Fruit fly (Drosophila melanogaster) whole organism, embryonic: ENCODE data around the gene CG13843.

Experiments used
- Atf-2 ChIP-seq: fragments of 200-800 bp; sonication (Bioruptor generic); optimal IDR thresholded peaks from 2 replicates; lab custom pipeline; 2016; ENCODE audit warnings: missing biosample characterization, missing genetic modification characterization
- C15 ChIP-seq: fragments of 200-800 bp; sonication (Bioruptor generic); IDR thresholded peaks from 3 replicates; pipeline ENCODE4 v1.3.6; 2022; ENCODE audit warnings: missing biosample characterization, missing genetic modification characterization
- CG11695 ChIP-seq: fragments of 200-800 bp; sonication (Bioruptor generic); IDR thresholded peaks from 3 replicates; pipeline ENCODE4 v1.3.6; 2022; ENCODE audit warnings: missing biosample characterization, missing genetic modification characterization
- CG13123 ChIP-seq: fragments of 200-800 bp; sonication (Bioruptor generic); optimal IDR thresholded peaks from 2 replicates; lab custom pipeline; 2016; ENCODE audit warnings: missing biosample characterization, missing genetic modification characterization
- CG14014 ChIP-seq: fragments of 200-800 bp; sonication (Bioruptor generic); IDR thresholded peaks from 2 replicates; pipeline ENCODE4 v1.3.6; 2022; ENCODE audit warnings: missing biosample characterization, missing genetic modification characterization
- CG14441 ChIP-seq: fragments of 200-800 bp; sonication (Bioruptor generic); IDR thresholded peaks from 2 replicates; pipeline ENCODE4 v1.3.6; 2022; ENCODE audit warnings: missing biosample characterization, missing genetic modification characterization
- CG17186 ChIP-seq: fragments of 200-800 bp; sonication (Bioruptor generic); optimal IDR thresholded peaks from 3 replicates; lab custom pipeline; 2017; ENCODE audit warnings: missing biosample characterization, missing genetic modification reagents, missing genetic modification characterization
- CG18262 ChIP-seq: fragments of 200-800 bp; optimal IDR thresholded peaks from 3 replicates; lab custom pipeline; 2019; ENCODE audit warnings: missing biosample characterization, mild to moderate bottlenecking, missing genetic modification characterization, moderate library complexity
- CG1832 ChIP-seq: fragments of 200-800 bp; sonication (Bioruptor generic); optimal IDR thresholded peaks from 2 replicates; lab custom pipeline; 2017; ENCODE audit warnings: missing biosample characterization, mild to moderate bottlenecking, missing genetic modification characterization, inconsistent platforms
- CG3065 ChIP-seq: fragments of 200-800 bp; sonication (Bioruptor generic); optimal IDR thresholded peaks from 2 replicates; lab custom pipeline; 2016; ENCODE audit warnings: missing biosample characterization, missing genetic modification characterization
- CG31388 ChIP-seq: fragments of 200-800 bp; sonication (Bioruptor generic); optimal IDR thresholded peaks from 2 replicates; lab custom pipeline; 2016; ENCODE audit warnings: missing biosample characterization, missing genetic modification characterization
- CG3163 ChIP-seq: fragments of 200-800 bp; sonication (Bioruptor generic); optimal IDR thresholded peaks from 3 replicates; lab custom pipeline; 2016; ENCODE audit warnings: missing biosample characterization, missing genetic modification characterization
- CG3995 ChIP-seq: fragments of 200-800 bp; sonication (Bioruptor generic); optimal IDR thresholded peaks from 3 replicates; lab custom pipeline; 2016; ENCODE audit warnings: missing biosample characterization, missing genetic modification characterization
- CG43689 ChIP-seq: fragments of 200-800 bp; sonication (Bioruptor generic); IDR thresholded peaks from 2 replicates; pipeline ENCODE4 v1.3.6; 2022; ENCODE audit warnings: missing biosample characterization, missing genetic modification characterization
- CG4707 ChIP-seq: fragments of 200-800 bp; sonication (Bioruptor generic); optimal IDR thresholded peaks from 2 replicates; lab custom pipeline; 2018; ENCODE audit warnings: missing biosample characterization, mild to moderate bottlenecking, missing genetic modification characterization, moderate library complexity
- CG6765 ChIP-seq: fragments of 200-800 bp; sonication (Bioruptor generic); optimal IDR thresholded peaks from 3 replicates; lab custom pipeline; 2017; ENCODE audit warnings: missing biosample characterization, mild to moderate bottlenecking, missing genetic modification characterization
- CG8089 ChIP-seq: fragments of 200-800 bp; sonication (Bioruptor generic); optimal IDR thresholded peaks from 3 replicates; lab custom pipeline; 2016; ENCODE audit warnings: missing biosample characterization, missing genetic modification characterization
- CG8944 ChIP-seq: fragments of 200-800 bp; sonication (Bioruptor generic); optimal IDR thresholded peaks from 3 replicates; lab custom pipeline; 2016; ENCODE audit warnings: missing biosample characterization, missing genetic modification characterization
- Dbx ChIP-seq: fragments of 200-800 bp; sonication (Bioruptor generic); IDR thresholded peaks from 3 replicates; pipeline ENCODE4 v1.3.6; 2022; ENCODE audit warnings: missing biosample characterization, missing genetic modification characterization
- Dip3 ChIP-seq: fragments of 200-800 bp; sonication (Bioruptor generic); optimal IDR thresholded peaks from 3 replicates; lab custom pipeline; 2016; ENCODE audit warnings: missing biosample characterization, missing genetic modification characterization
- Dref ChIP-seq: fragments of 200-800 bp; sonication (Bioruptor generic); IDR thresholded peaks from 2 replicates; pipeline ENCODE4 v1.3.6; 2022; ENCODE audit warnings: missing biosample characterization, missing genetic modification characterization
- E2f2 ChIP-seq: fragments of 200-800 bp; sonication (Bioruptor generic); IDR thresholded peaks from 2 replicates; pipeline ENCODE4 v1.3.6; 2022; ENCODE audit warnings: missing biosample characterization, missing genetic modification characterization
- ERR ChIP-seq: fragments of 200-800 bp; sonication (Bioruptor generic); optimal IDR thresholded peaks from 2 replicates; lab custom pipeline; 2016; ENCODE audit warnings: missing biosample characterization, missing genetic modification characterization
- Ets97D ChIP-seq: fragments of 200-800 bp; sonication (Bioruptor generic); optimal IDR thresholded peaks from 3 replicates; lab custom pipeline; 2016; ENCODE audit warnings: missing biosample characterization, missing genetic modification characterization
- Gug ChIP-seq: fragments of 200-800 bp; sonication (Bioruptor generic); IDR thresholded peaks from 4 replicates; pipeline ENCODE4 v1.3.6; 2022; ENCODE audit warnings: missing biosample characterization, missing genetic modification characterization
- HmgD ChIP-seq: fragments of 200-800 bp; sonication (Bioruptor generic); optimal IDR thresholded peaks from 3 replicates; lab custom pipeline; 2016; ENCODE audit warnings: missing biosample characterization, missing genetic modification characterization
- HmgZ ChIP-seq: fragments of 200-800 bp; sonication (Bioruptor generic); optimal IDR thresholded peaks from 2 replicates; lab custom pipeline; 2018; ENCODE audit warnings: missing biosample characterization, mild to moderate bottlenecking, missing genetic modification characterization
- Opbp ChIP-seq: fragments of 200-800 bp; sonication (Bioruptor generic); IDR thresholded peaks from 3 replicates; pipeline ENCODE4 v1.3.6; 2022; ENCODE audit warnings: missing biosample characterization, missing genetic modification characterization; ENCODE audit not compliant: partially characterized antibody
- Sin3A ChIP-seq: fragments of >200 bp; optimal IDR thresholded peaks from 2 replicates; lab custom pipeline; 2018
- Taf1 ChIP-seq: fragments of 200-800 bp; sonication (Bioruptor generic); IDR thresholded peaks from 2 replicates; pipeline ENCODE4 v1.3.6; 2022; ENCODE audit warnings: missing biosample characterization, missing genetic modification characterization
- Usf ChIP-seq: fragments of 200-800 bp; sonication (Bioruptor generic); optimal IDR thresholded peaks from 2 replicates; lab custom pipeline; 2017; ENCODE audit warnings: missing genotype, missing biosample characterization, missing genetic modification characterization
- abd-A ChIP-seq: fragments of 200-800 bp; sonication (Bioruptor generic); optimal IDR thresholded peaks from 3 replicates; lab custom pipeline; 2019; ENCODE audit warnings: missing biosample characterization, mild to moderate bottlenecking, missing genetic modification characterization, moderate library complexity
- bab2 ChIP-seq: fragments of 200-800 bp; sonication (Bioruptor generic); optimal IDR thresholded peaks from 2 replicates; lab custom pipeline; 2016; ENCODE audit warnings: missing biosample characterization, missing genetic modification characterization
- crc ChIP-seq: fragments of 200-800 bp; sonication (Bioruptor generic); optimal IDR thresholded peaks from 2 replicates; lab custom pipeline; 2016; ENCODE audit warnings: missing biosample characterization, missing genetic modification characterization
- dan ChIP-seq: fragments of 200-800 bp; sonication (Bioruptor generic); IDR thresholded peaks from 2 replicates; pipeline ENCODE4 v1.3.6; 2022; ENCODE audit warnings: missing biosample characterization, missing genetic modification characterization
- eyg ChIP-seq: fragments of 200-800 bp; sonication (Bioruptor generic); optimal IDR thresholded peaks from 3 replicates; lab custom pipeline; 2016; ENCODE audit warnings: missing biosample characterization, missing genetic modification characterization
- ind ChIP-seq: fragments of 200-800 bp; sonication (Bioruptor generic); optimal IDR thresholded peaks from 3 replicates; lab custom pipeline; 2016; ENCODE audit warnings: missing biosample characterization, missing genetic modification characterization
- mld ChIP-seq: fragments of 200-800 bp; sonication (Bioruptor generic); IDR thresholded peaks from 3 replicates; pipeline ENCODE4 v1.3.6; 2022; ENCODE audit warnings: missing biosample characterization, missing genetic modification characterization; ENCODE audit not compliant: partially characterized antibody
- nerfin-1 ChIP-seq: fragments of 200-800 bp; sonication (Bioruptor generic); optimal IDR thresholded peaks from 3 replicates; lab custom pipeline; 2019; ENCODE audit warnings: missing biosample characterization, mild to moderate bottlenecking, missing genetic modification characterization, moderate library complexity
- nerfin-2 ChIP-seq: fragments of 200-800 bp; sonication (Bioruptor generic); IDR thresholded peaks from 2 replicates; pipeline ENCODE4 v1.3.6; 2022; ENCODE audit warnings: missing biosample characterization, missing genetic modification characterization; ENCODE audit not compliant: partially characterized antibody
- nom ChIP-seq: fragments of 200-800 bp; sonication (Bioruptor generic); optimal IDR thresholded peaks from 2 replicates; lab custom pipeline; 2017; ENCODE audit warnings: missing biosample characterization, missing genetic modification characterization, mild to moderate bottlenecking, moderate library complexity, missing genetic modification reagents
- pfk ChIP-seq: fragments of 200-800 bp; sonication (Bioruptor generic); optimal IDR thresholded peaks from 2 replicates; lab custom pipeline; 2018; ENCODE audit warnings: missing biosample characterization, mild to moderate bottlenecking, missing genetic modification characterization, moderate library complexity
- psq ChIP-seq: fragments of 200-800 bp; sonication (Bioruptor generic); optimal IDR thresholded peaks from 2 replicates; lab custom pipeline; 2017; ENCODE audit warnings: missing biosample characterization, missing genetic modification characterization
- pzg ChIP-seq: fragments of 200-800 bp; sonication (Bioruptor generic); optimal IDR thresholded peaks from 3 replicates; lab custom pipeline; 2018; ENCODE audit warnings: missing biosample characterization, mild to moderate bottlenecking, missing genetic modification characterization, moderate library complexity
- sens ChIP-seq: fragments of 200-800 bp; sonication (Bioruptor generic); peaks from one replicate; lab custom pipeline; 2016; ENCODE audit warnings: missing biosample characterization, missing genetic modification characterization
- sim ChIP-seq: fragments of 200-800 bp; sonication (Bioruptor generic); IDR thresholded peaks from 2 replicates; pipeline ENCODE4 v1.3.6; 2022; ENCODE audit warnings: missing biosample characterization, missing genetic modification characterization
- sima ChIP-seq: fragments of 200-800 bp; sonication (Bioruptor generic); optimal IDR thresholded peaks from 2 replicates; lab custom pipeline; 2016; ENCODE audit warnings: missing biosample characterization, missing genetic modification characterization
- slou ChIP-seq: fragments of 200-800 bp; sonication (Bioruptor generic); optimal IDR thresholded peaks from 3 replicates; lab custom pipeline; 2016; ENCODE audit warnings: missing biosample characterization, missing genetic modification characterization
- tna ChIP-seq: fragments of 200-800 bp; sonication (Bioruptor generic); IDR thresholded peaks from 2 replicates; pipeline ENCODE4 v1.3.6; 2022; ENCODE audit warnings: missing biosample characterization, missing genetic modification characterization; ENCODE audit not compliant: partially characterized antibody
- twi ChIP-seq: fragments of 200-800 bp; optimal IDR thresholded peaks from 2 replicates; lab custom pipeline; 2019; ENCODE audit warnings: missing biosample characterization, mild to moderate bottlenecking, missing genetic modification characterization, moderate library complexity
- tx ChIP-seq: fragments of 200-800 bp; sonication (Bioruptor generic); optimal IDR thresholded peaks from 2 replicates; lab custom pipeline; 2016; ENCODE audit warnings: missing biosample characterization, missing genetic modification characterization
- vfl ChIP-seq: fragments of 200-800 bp; sonication (Bioruptor generic); optimal IDR thresholded peaks from 2 replicates; lab custom pipeline; 2016; ENCODE audit warnings: missing biosample characterization, missing genetic modification characterization

Gene CG13843

dm6 chr3R:22587419-22587963, 21.8 kb upstream of the CG13843 start, which contains the start of gene Efa6 (continued):
- TF ChIP-seq mld (GFP tag; lab: Robert Waterston, UW): peak; percentile 86; the same call in 2 of the 3 replicates
- TF ChIP-seq Dip3 (GFP tag; lab: Kevin White, UChicago): peak; percentile 37
- TF ChIP-seq CG1832 (GFP tag; lab: Kevin White, UChicago): no peak
- TF ChIP-seq sens (GFP tag; lab: Kevin White, UChicago): peak; percentile 91
- peak; percentile 48 for TF ChIP-seq ind (GFP tag; lab: Kevin White, UChicago)
- TF ChIP-seq CG3065 (GFP tag; lab: Kevin White, UChicago): no peak
- TF ChIP-seq HmgZ (tag; lab: Kevin White, UChicago): peak; percentile 74
- no peak for TF ChIP-seq vfl
- TF ChIP-seq dan (GFP tag; lab: Robert Waterston, UW): no peak
- TF ChIP-seq tx (GFP tag; lab: Kevin White, UChicago): peak; percentile 21
- no peak for TF ChIP-seq Atf-2 (GFP tag; lab: Kevin White, UChicago)
- peak; percentile 42 for TF ChIP-seq bab2
- peak; percentile 81 for TF ChIP-seq pzg (GFP tag; lab: Kevin White, UChicago)
- peak; percentile 11 for TF ChIP-seq CG6765 (GFP tag; lab: Kevin White, UChicago)
- peak; percentile 86; the same call in 1 of the 3 replicates for TF ChIP-seq Opbp
- peak; percentile 86 for TF ChIP-seq nerfin-2 (GFP tag; lab: Robert Waterston, UW)
- TF ChIP-seq nom (GFP tag; lab: Kevin White, UChicago): peak; percentile 54
- no peak for TF ChIP-seq Usf (GFP tag; lab: Kevin White, UChicago)
- peak; percentile 75 for TF ChIP-seq Dref (GFP tag; lab: Robert Waterston, UW)
- TF ChIP-seq C15 (GFP tag; lab: Robert Waterston, UW): no peak
- TF ChIP-seq eyg (GFP tag; lab: Kevin White, UChicago): no peak
- TF ChIP-seq CG17186 (GFP tag; lab: Kevin White, UChicago): peak; percentile 46
- no peak for TF ChIP-seq CG31388 (GFP tag; lab: Kevin White, UChicago)
- no peak for TF ChIP-seq HmgD (GFP tag; lab: Kevin White, UChicago)
- no peak for TF ChIP-seq CG14441
- TF ChIP-seq psq (GFP tag; lab: Kevin White, UChicago): peak; percentile 18
- TF ChIP-seq Taf1: 0 out of 2 replicates have a peak, but pooled peaks have one; percentile 14
- TF ChIP-seq CG43689 (GFP tag; lab: Robert Waterston, UW): no peak
- TF ChIP-seq pfk (GFP tag; lab: Kevin White, UChicago): no peak
- no peak for TF ChIP-seq CG3163 (GFP tag; lab: Kevin White, UChicago)
- TF ChIP-seq twi (tag; lab: Kevin White, UChicago): no peak
- TF ChIP-seq CG3995 (GFP tag; lab: Kevin White, UChicago): peak; percentile 95
- TF ChIP-seq slou: peak; percentile 15
- TF ChIP-seq CG8944 (GFP tag; lab: Kevin White, UChicago): no peak
- peak; percentile 51 for TF ChIP-seq CG18262 (tag; lab: Kevin White, UChicago)
- no peak for TF ChIP-seq sim
- no peak for TF ChIP-seq CG4707 (GFP tag; lab: Kevin White, UChicago)
- TF ChIP-seq Ets97D (GFP tag; lab: Kevin White, UChicago): peak; percentile 83
- TF ChIP-seq nerfin-1: peak; percentile 43
- TF ChIP-seq sima: no peak
- TF ChIP-seq tna (GFP tag; lab: Robert Waterston, UW): peak; percentile 70
- TF ChIP-seq CG11695: no peak
- TF ChIP-seq abd-A (tag; lab: Kevin White, UChicago): peak; percentile 76
- no peak for TF ChIP-seq crc (GFP tag; lab: Kevin White, UChicago)
- peak; percentile 46 for TF ChIP-seq Sin3A (lab: Kevin White, UChicago)
- peak; percentile 91 for TF ChIP-seq E2f2
- TF ChIP-seq Gug: no peak
- no peak for TF ChIP-seq CG14014 (GFP tag; lab: Robert Waterston, UW)
- peak; percentile 34 for TF ChIP-seq CG13123
- peak; percentile 26 for TF ChIP-seq ERR
- no peak for TF ChIP-seq CG8089 (GFP tag; lab: Kevin White, UChicago)
- no peak for TF ChIP-seq Dbx (GFP tag; lab: Robert Waterston, UW)
